Fruit fly (Drosophila melanogaster): Measurements from ENCODE around the gene CG18170.

Gene CG18170

DNA sequence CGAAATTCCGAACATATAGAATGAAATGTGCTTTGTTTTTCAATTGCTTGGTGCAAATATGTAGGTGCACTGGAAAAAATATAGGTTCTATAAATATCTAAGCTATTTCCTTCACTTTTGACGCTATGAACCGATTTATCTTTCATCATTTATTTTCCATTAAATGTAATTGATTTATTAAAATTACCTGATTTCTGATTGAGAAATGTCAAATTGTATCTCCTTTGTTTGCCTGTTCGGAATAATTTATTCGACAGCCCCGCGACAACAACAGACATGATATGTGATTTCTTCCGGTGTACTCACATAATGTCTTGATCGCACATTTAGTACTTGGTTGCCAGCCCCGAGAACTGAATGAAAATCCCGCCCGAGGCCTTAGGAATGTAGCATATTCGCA, 6.9 kb downstream of the CG18170 start (continued):
- no peak for TF ChIP-seq Dip2 (GFP tag; IDR thresholded peaks at IDR 0.05)
- TF ChIP-seq CG34422 (GFP tag; IDR thresholded peaks at IDR 0.05) = 0 out of 3 replicates have a peak, but pooled peaks have one; percentile 31
- TF ChIP-seq ro (GFP tag; IDR thresholded peaks at IDR 0.05) = no peak
- peak; percentile 55 for TF ChIP-seq CG9727 (GFP tag; optimal IDR thresholded peaks at IDR 0.05)
- TF ChIP-seq sima (GFP tag; optimal IDR thresholded peaks at IDR 0.05) = no peak
- peak in 1 of 2 experiments; percentile 13 for TF ChIP-seq chif (GFP tag; optimal IDR thresholded peaks at IDR 0.05)
- peak; percentile 43; the same call in 1 of the 3 replicates for TF ChIP-seq H15 (GFP tag; IDR thresholded peaks at IDR 0.05)
- no peak for TF ChIP-seq YL-1 (GFP tag; optimal IDR thresholded peaks at IDR 0.05)
- peak; percentile 55 for TF ChIP-seq CG11504 (tag; optimal IDR thresholded peaks at IDR 0.05)
- TF ChIP-seq gro (GFP tag; optimal IDR thresholded peaks at IDR 0.05) = no peak
- TF ChIP-seq Oli (tag; optimal IDR thresholded peaks at IDR 0.05) = peak; percentile 41
- 0 out of 2 replicates have a peak, but pooled peaks have one; percentile 44 for TF ChIP-seq Drgx (GFP tag; IDR thresholded peaks at IDR 0.05)
- TF ChIP-seq jumu (GFP tag; optimal IDR thresholded peaks at IDR 0.05) = no peak
- no peak for TF ChIP-seq tll (GFP tag; optimal IDR thresholded peaks at IDR 0.05)
- no peak for TF ChIP-seq CG4617 (GFP tag; optimal IDR thresholded peaks at IDR 0.05; ENCODE audit: borderline replicate concordance)
- TF ChIP-seq CG2889 (GFP tag; IDR thresholded peaks at IDR 0.05) = 0 out of 3 replicates have a peak, but pooled peaks have one; percentile 14
- TF ChIP-seq Doc2 (GFP tag; IDR thresholded peaks at IDR 0.05) = no peak
- TF ChIP-seq klu (GFP tag; IDR thresholded peaks at IDR 0.05) = peak; percentile 54
- no peak for TF ChIP-seq stwl (tag; optimal IDR thresholded peaks at IDR 0.05)
- TF ChIP-seq lilli (GFP tag; optimal IDR thresholded peaks at IDR 0.05) = peak; percentile 59
- no peak for TF ChIP-seq bbx (GFP tag; IDR thresholded peaks at IDR 0.05; ENCODE audit: partially characterized antibody)
- no peak for TF ChIP-seq CG1603 (tag; optimal IDR thresholded peaks at IDR 0.05)
- TF ChIP-seq lov (optimal IDR thresholded peaks at IDR 0.05) = no peak
- TF ChIP-seq lov (GFP tag; IDR thresholded peaks at IDR 0.05) = no peak
- no peak for TF ChIP-seq CG11723 (GFP tag; optimal IDR thresholded peaks at IDR 0.05)
- no peak for TF ChIP-seq salm (tag; optimal IDR thresholded peaks at IDR 0.05)
- TF ChIP-seq CG17912 (GFP tag; optimal IDR thresholded peaks at IDR 0.05) = no peak
- TF ChIP-seq luna (GFP tag; optimal IDR thresholded peaks at IDR 0.05) = no peak
- TF ChIP-seq repo (GFP tag; optimal IDR thresholded peaks at IDR 0.05) = no peak
- TF ChIP-seq Hr78 (GFP tag; optimal IDR thresholded peaks at IDR 0.05) = no peak
- TF ChIP-seq CG12071 (GFP tag; optimal IDR thresholded peaks at IDR 0.05) = no peak
- no peak for TF ChIP-seq CG10321 (GFP tag; IDR thresholded peaks at IDR 0.05)
- TF ChIP-seq Bteb2 (GFP tag; optimal IDR thresholded peaks at IDR 0.05) = peak; percentile 32
- no peak for TF ChIP-seq sens-2 (GFP tag; IDR thresholded peaks at IDR 0.05)
- TF ChIP-seq oc (tag; optimal IDR thresholded peaks at IDR 0.05) = no peak
- no peak for TF ChIP-seq CG10431 (GFP tag; optimal IDR thresholded peaks at IDR 0.05)
- no peak for TF ChIP-seq CG8765 (GFP tag; IDR thresholded peaks at IDR 0.05)
- TF ChIP-seq tup (GFP tag; optimal IDR thresholded peaks at IDR 0.05) = no peak
- TF ChIP-seq CG1792 (GFP tag; optimal IDR thresholded peaks at IDR 0.05) = no peak
- no peak for TF ChIP-seq CG2199 (GFP tag; IDR thresholded peaks at IDR 0.05)
- no peak for TF ChIP-seq CG12942 (GFP tag; optimal IDR thresholded peaks at IDR 0.05)
- TF ChIP-seq ab (GFP tag; optimal IDR thresholded peaks at IDR 0.05) = no peak
- no peak for TF ChIP-seq CG6272 (GFP tag; IDR thresholded peaks at IDR 0.05)
- TF ChIP-seq CG4282 (GFP tag; optimal IDR thresholded peaks at IDR 0.05) = no peak
- no peak for TF ChIP-seq B-H1 (GFP tag; IDR thresholded peaks at IDR 0.05)
- TF ChIP-seq slp2 (GFP tag; optimal IDR thresholded peaks at IDR 0.05) = no peak

Measured in whole organism, embryonic.